Worm (Caenorhabditis elegans) whole organism, mixed stage, embryonic: ENCODE results near the gene flp-19.

Experiments used
- ceh-83 ChIP-seq: fragments of 200-800 bp; sonication (Bioruptor generic); optimal IDR thresholded peaks from 2 replicates; lab custom pipeline; 2018; ENCODE audit warnings: mild to moderate bottlenecking, missing genetic modification characterization, missing compliant biosample characterization
- drap-1 ChIP-seq: fragments of 200-800 bp; sonication (Bioruptor generic); optimal IDR thresholded peaks from 3 replicates; lab custom pipeline; 2018; ENCODE audit warnings: mild to moderate bottlenecking, missing genetic modification characterization, missing compliant biosample characterization
- lin-13 ChIP-seq: fragments of 150-350 bp; optimal IDR thresholded peaks from 2 replicates; lab custom pipeline; 2014; ENCODE audit warnings: missing biosample characterization, missing genetic modification characterization
- lsy-2 ChIP-seq: fragments of 150-350 bp; optimal IDR thresholded peaks from 2 replicates; lab custom pipeline; 2014; ENCODE audit warnings: missing biosample characterization, missing genetic modification characterization
- unc-39 ChIP-seq: fragments of 150-350 bp; optimal IDR thresholded peaks from 2 replicates; lab custom pipeline; 2014; ENCODE audit warnings: missing biosample characterization, missing genetic modification characterization
- unc-62 ChIP-seq: fragments of 150-350 bp; optimal IDR thresholded peaks from 2 replicates; lab custom pipeline; 2014; ENCODE audit warnings: missing biosample characterization, missing genetic modification reagents, missing genetic modification characterization

DNA sequence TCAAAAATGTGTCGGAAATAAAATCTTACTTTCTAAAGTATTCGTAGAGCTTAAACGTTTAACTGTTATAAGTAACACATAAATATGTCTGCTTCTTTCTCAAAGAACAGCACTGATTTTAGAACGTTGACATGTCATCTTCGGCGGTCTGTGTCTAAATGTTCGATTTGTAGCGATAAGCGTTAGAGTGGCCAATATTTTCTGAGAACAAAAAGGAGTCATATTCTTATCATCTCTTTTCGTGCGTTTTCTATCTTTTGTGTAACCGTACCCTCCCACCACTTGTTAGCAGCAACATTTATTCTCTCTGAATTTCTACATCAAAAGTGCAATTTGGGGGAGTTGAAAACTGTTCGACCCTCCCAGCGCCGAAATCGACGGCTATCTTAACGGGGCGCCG, 40.7 kb downstream of the flp-19 start:
- TF ChIP-seq unc-39 (tag; lab: Kevin White, UChicago) (no peak), ceh-83 (GFP tag; lab: Kevin White, UChicago) (no peak), lsy-2 (no peak), drap-1 (no peak), unc-62 (GFP tag; lab: Kevin White, UChicago) (no peak), lin-13 (tag; lab: Kevin White, UChicago) (no peak)
